Worm (Caenorhabditis elegans) whole organism, midembryonic: Measurements from ENCODE around the gene F09E10.5.

Experiments used
- T22C8.4 ChIP-seq: fragments of 200-800 bp; sonication (Bioruptor generic); IDR thresholded peaks from 2 replicates; pipeline ENCODE4 v1.3.6; 2022; ENCODE audit warnings: missing genetic modification characterization, missing compliant biosample characterization
- cog-1 ChIP-seq: sonication (generic microtip); optimal IDR thresholded peaks from 2 replicates; lab custom pipeline; 2016; ENCODE audit warnings: missing genetic modification characterization, missing compliant biosample characterization
- flt-1 ChIP-seq: fragments of 200-800 bp; sonication (Bioruptor generic); IDR thresholded peaks from 2 replicates; pipeline ENCODE4 v1.3.6; 2022; ENCODE audit warnings: missing genetic modification characterization, missing compliant biosample characterization
- klf-2 ChIP-seq: fragments of 200-800 bp; sonication (Bioruptor generic); conservative IDR thresholded peaks from 2 replicates; pipeline ENCODE4 v1.3.6; 2022; ENCODE audit warnings: missing genetic modification reagents, missing genetic modification characterization, missing compliant biosample characterization
- med-1 ChIP-seq: sonication (generic microtip); optimal IDR thresholded peaks from 2 replicates; lab custom pipeline; 2017; ENCODE audit warnings: missing genetic modification characterization, mild to moderate bottlenecking, missing compliant biosample characterization, antibody characterized with exemption, missing genetic modification reagents; ENCODE audit not compliant: insufficient read depth
- ref-1 ChIP-seq: fragments of 200-800 bp; sonication (Bioruptor generic); conservative IDR thresholded peaks from 2 replicates; pipeline ENCODE4 v1.3.6; 2022; ENCODE audit warnings: missing genetic modification reagents, missing genetic modification characterization, missing compliant biosample characterization
- tab-1 ChIP-seq: fragments of 200-800 bp; sonication (Bioruptor generic); IDR thresholded peaks from 2 replicates; pipeline ENCODE4 v1.3.6; 2022; ENCODE audit warnings: missing genetic modification characterization, missing compliant biosample characterization
- ztf-23 ChIP-seq: fragments of 200-800 bp; sonication (Bioruptor generic); IDR thresholded peaks from 2 replicates; pipeline ENCODE4 v1.3.6; 2022; ENCODE audit warnings: missing genetic modification reagents, missing genetic modification characterization, missing compliant biosample characterization
- ztf-29 ChIP-seq: fragments of 200-800 bp; sonication (Bioruptor generic); IDR thresholded peaks from 2 replicates; pipeline ENCODE4 v1.3.6; 2022; ENCODE audit warnings: missing genetic modification reagents, missing genetic modification characterization, missing compliant biosample characterization

F09E10.5 gene

ce11 chrX:1451816-1452602 is 42.1 kb downstream of the F09E10.5 start:
- TF ChIP-seq ztf-29 (GFP tag; lab: Robert Waterston, UW), result no peak
- TF ChIP-seq tab-1 (GFP tag; lab: Robert Waterston, UW), result no peak
- TF ChIP-seq klf-2, result no peak
- no peak for TF ChIP-seq T22C8.4 (GFP tag; lab: Robert Waterston, UW)
- no peak for TF ChIP-seq cog-1 (tag; lab: Kevin White, UChicago)
- TF ChIP-seq ztf-23 (GFP tag; lab: Robert Waterston, UW), result no peak
- no peak for TF ChIP-seq med-1 (GFP tag; lab: Kevin White, UChicago)
- TF ChIP-seq ref-1 (GFP tag; lab: Robert Waterston, UW), result no peak
- no peak for TF ChIP-seq flt-1 (GFP tag; lab: Robert Waterston, UW)

ce11 chrX:1451240-1451639 is 42.9 kb downstream of the F09E10.5 start:
- no peak for TF ChIP-seq med-1 (GFP tag; lab: Kevin White, UChicago)
- no peak for TF ChIP-seq klf-2
- TF ChIP-seq tab-1 (GFP tag; lab: Robert Waterston, UW), result 0 out of 2 replicates have a peak, but pooled peaks have one; percentile 23

- TF ChIP-seq ztf-29 (GFP tag; lab: Robert Waterston, UW) (no peak), tab-1 (GFP tag; lab: Robert Waterston, UW) (no peak), cog-1 (tag; lab: Kevin White, UChicago) (no peak), med-1 (GFP tag; lab: Kevin White, UChicago) (no peak), ztf-23 (GFP tag; lab: Robert Waterston, UW) (no peak), T22C8.4 (GFP tag; lab: Robert Waterston, UW) (0 out of 2 replicates have a peak, but pooled peaks have one; percentile 21)
Observed at ce11 chrX:1450352-1450818, 43.8 kb downstream of the F09E10.5 start, which contains the start of gene W05H7.1. Gene W05H7.1, plus strand, starts transcription at chrX:1450768.

- TF ChIP-seq T22C8.4 (GFP tag; lab: Robert Waterston, UW) (peak; percentile 85), ref-1 (GFP tag; lab: Robert Waterston, UW) (no peak), cog-1 (tag; lab: Kevin White, UChicago) (peak; percentile 86)
Observed at ce11 chrX:1446593-1447141, 47.5 kb downstream of the F09E10.5 start, which contains the start of gene zfp-3. Gene zfp-3, minus strand, starts transcription at chrX:1446643.

- TF ChIP-seq ztf-23 (GFP tag; lab: Robert Waterston, UW), result no peak
- no peak for TF ChIP-seq tab-1 (GFP tag; lab: Robert Waterston, UW)
- TF ChIP-seq cog-1 (tag; lab: Kevin White, UChicago), result no peak
- no peak for TF ChIP-seq T22C8.4 (GFP tag; lab: Robert Waterston, UW)
- no peak for TF ChIP-seq klf-2
- TF ChIP-seq flt-1 (GFP tag; lab: Robert Waterston, UW), result no peak
- no peak for TF ChIP-seq med-1 (GFP tag; lab: Kevin White, UChicago)
- TF ChIP-seq ztf-29 (GFP tag; lab: Robert Waterston, UW), result no peak
- TF ChIP-seq ref-1 (GFP tag; lab: Robert Waterston, UW), result no peak
Observed at ce11 chrX:1445696-1446095, 48.5 kb downstream of the F09E10.5 start.

- 0 out of 2 replicates have a peak, but pooled peaks have one; percentile 4 for TF ChIP-seq ztf-23 (GFP tag; lab: Robert Waterston, UW)
- no peak for TF ChIP-seq T22C8.4 (GFP tag; lab: Robert Waterston, UW)
Observed at ce11 chrX:1443556-1444243, 50.5 kb downstream of the F09E10.5 start.

ce11 chrX:1441602-1442183 is 52.5 kb downstream of the F09E10.5 start:
- TF ChIP-seq med-1 (GFP tag; lab: Kevin White, UChicago) (peak; percentile 0), klf-2 (no peak)

ce11 chrX:1440161-1440560 is 54.0 kb downstream of the F09E10.5 start, which contains the start of gene sedl-1:
Gene sedl-1, minus strand, starts transcription at chrX:1440261.
- TF ChIP-seq ztf-23 (GFP tag; lab: Robert Waterston, UW) (no peak), cog-1 (tag; lab: Kevin White, UChicago) (no peak), ztf-29 (GFP tag; lab: Robert Waterston, UW) (no peak), ref-1 (GFP tag; lab: Robert Waterston, UW) (no peak), tab-1 (GFP tag; lab: Robert Waterston, UW) (no peak), klf-2 (no peak), med-1 (GFP tag; lab: Kevin White, UChicago) (no peak), T22C8.4 (GFP tag; lab: Robert Waterston, UW) (no peak), flt-1 (GFP tag; lab: Robert Waterston, UW) (no peak)
